Worm (Caenorhabditis elegans) whole organism, L4/young adult: ENCODE results near the gene msd-4.

Source experiments
- W03F9.2 ChIP-seq: fragments of 150-350 bp; optimal IDR thresholded peaks from 2 replicates; lab custom pipeline; 2014; ENCODE audit warnings: missing biosample characterization, missing genetic modification characterization
- dao-5 ChIP-seq: sonication (generic microtip); optimal IDR thresholded peaks from 2 replicates; lab custom pipeline; 2016; ENCODE audit warnings: missing genotype, missing genetic modification characterization, moderate library complexity, missing compliant biosample characterization
- him-1 ChIP-seq: sonication (generic microtip); optimal IDR thresholded peaks from 2 replicates; lab custom pipeline; 2016; ENCODE audit warnings: missing genotype, missing genetic modification reagents, missing genetic modification characterization, missing compliant biosample characterization

DNA sequence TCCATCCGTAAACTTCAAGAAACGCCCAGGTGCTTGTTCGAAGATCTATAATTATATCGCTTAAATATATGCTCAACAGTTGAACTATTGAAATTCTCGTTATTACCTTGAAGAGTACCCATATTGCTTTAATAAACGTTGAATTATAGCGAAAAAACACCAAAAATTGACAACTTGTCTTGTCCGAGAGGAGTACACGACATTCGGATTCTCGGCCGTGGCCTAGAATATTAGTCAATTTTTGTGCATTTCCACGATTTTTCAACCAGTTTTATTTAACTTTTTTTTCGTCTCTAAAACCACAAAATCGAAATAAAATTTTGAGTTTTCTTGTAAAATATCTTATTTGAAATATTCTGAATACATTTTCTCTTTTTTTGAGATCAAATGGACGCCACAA lies 43.8 kb upstream of the msd-4 start, which contains the start of the genes F26F4.9 and cee-1:
- TF ChIP-seq him-1 (tag; lab: Kevin White, UChicago) (no peak), dao-5 (tag; lab: Kevin White, UChicago) (no peak), W03F9.2 (peak; percentile 52)
